Worm (Caenorhabditis elegans): ENCODE results near the gene snf-5.

DNA sequence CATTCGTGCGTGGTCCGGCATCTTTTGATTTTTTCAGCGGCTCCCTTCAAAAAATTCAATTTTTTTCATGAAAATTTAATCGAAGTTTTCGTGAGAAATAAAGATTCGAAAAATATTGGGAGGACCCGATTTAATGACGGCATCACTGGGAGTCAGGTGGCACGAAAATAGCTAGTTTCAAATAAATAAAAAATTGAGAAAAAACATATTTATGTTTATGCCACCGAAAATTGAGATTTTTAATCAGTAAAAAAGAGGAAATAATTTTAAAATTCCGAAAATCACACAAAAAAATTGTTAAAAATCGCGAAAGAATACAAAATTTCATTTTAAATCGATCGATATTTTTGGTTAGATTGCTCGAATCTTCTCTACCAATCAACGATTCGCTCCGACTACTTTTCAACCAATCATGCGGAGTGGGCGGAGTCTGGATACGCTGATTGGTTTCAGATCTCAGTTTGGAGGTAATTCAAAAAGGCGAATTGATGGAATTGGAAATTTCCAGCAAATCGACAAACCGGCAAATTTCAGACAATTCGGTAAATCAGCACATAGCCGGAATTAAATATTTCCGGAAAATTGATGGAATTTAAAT lies 12.6 kb upstream of the snf-5 start, which contains the start of gene gsy-1:
- TF ChIP-seq irx-1 (tag; optimal IDR thresholded peaks at IDR 0.05) (no peak), fkh-4 (tag; optimal IDR thresholded peaks at IDR 0.05; ENCODE audit: borderline replicate concordance) (no peak), aly-2 (tag; optimal IDR thresholded peaks at IDR 0.05) (no peak), rnt-1 (tag; optimal IDR thresholded peaks at IDR 0.05) (no peak), mep-1 (tag; optimal IDR thresholded peaks at IDR 0.05) (no peak), ztf-11 (tag; optimal IDR thresholded peaks at IDR 0.05) (no peak), jun-1 (tag; optimal IDR thresholded peaks at IDR 0.05) (no peak), ceh-90 (tag; optimal IDR thresholded peaks at IDR 0.05) (no peak)
